Fruit fly (Drosophila melanogaster) whole organism, embryonic: ENCODE results near the gene CG34049.

ENCODE experiments used
- Atf3 ChIP-seq: fragments of 200-800 bp; sonication (Bioruptor generic); optimal IDR thresholded peaks from 3 replicates; lab custom pipeline; 2016; ENCODE audit warnings: missing biosample characterization, missing genetic modification characterization
- B-H1 ChIP-seq: fragments of 200-800 bp; sonication (Bioruptor generic); IDR thresholded peaks from 3 replicates; pipeline ENCODE4 v1.3.6; 2022; ENCODE audit warnings: missing biosample characterization, missing genetic modification characterization
- Bdp1 ChIP-seq: fragments of 200-800 bp; sonication (Bioruptor generic); optimal IDR thresholded peaks from 3 replicates; lab custom pipeline; 2016; ENCODE audit warnings: missing biosample characterization, missing genetic modification characterization
- CG10267 ChIP-seq: fragments of 200-800 bp; sonication (Bioruptor generic); optimal IDR thresholded peaks from 2 replicates; lab custom pipeline; 2018; ENCODE audit warnings: missing biosample characterization, mild to moderate bottlenecking, missing genetic modification characterization, moderate library complexity
- CG11560 ChIP-seq: fragments of 200-800 bp; sonication (Bioruptor generic); IDR thresholded peaks from 3 replicates; pipeline ENCODE4 v1.3.6; 2022; ENCODE audit warnings: missing biosample characterization, missing genetic modification characterization
- CG12236 ChIP-seq: fragments of 200-800 bp; sonication (Bioruptor generic); optimal IDR thresholded peaks from 2 replicates; lab custom pipeline; 2016; ENCODE audit warnings: missing biosample characterization, missing genetic modification characterization
- CG12744 ChIP-seq: fragments of 200-800 bp; sonication (Bioruptor generic); optimal IDR thresholded peaks from 2 replicates; lab custom pipeline; 2016; ENCODE audit warnings: missing biosample characterization, missing genetic modification characterization
- CG12942 ChIP-seq: fragments of 200-800 bp; sonication (Bioruptor generic); optimal IDR thresholded peaks from 3 replicates; lab custom pipeline; 2016; ENCODE audit warnings: missing biosample characterization, missing genetic modification characterization
- CG15696 ChIP-seq: fragments of 200-800 bp; sonication (Bioruptor generic); optimal IDR thresholded peaks from 2 replicates; lab custom pipeline; 2019; ENCODE audit warnings: missing biosample characterization, mild to moderate bottlenecking, missing genetic modification characterization, moderate library complexity
- CG17186 ChIP-seq: fragments of 200-800 bp; sonication (Bioruptor generic); optimal IDR thresholded peaks from 3 replicates; lab custom pipeline; 2017; ENCODE audit warnings: missing biosample characterization, missing genetic modification reagents, missing genetic modification characterization
- CG17568 ChIP-seq: fragments of 200-800 bp; sonication (Bioruptor generic); optimal IDR thresholded peaks from 2 replicates; lab custom pipeline; 2018; ENCODE audit warnings: missing biosample characterization, mild to moderate bottlenecking, missing genetic modification characterization, moderate library complexity
- CG2116 ChIP-seq: fragments of 200-800 bp; sonication (Bioruptor generic); optimal IDR thresholded peaks from 3 replicates; lab custom pipeline; 2018; ENCODE audit warnings: missing biosample characterization, mild to moderate bottlenecking, missing genetic modification characterization
- CG2875 ChIP-seq: fragments of 200-800 bp; sonication (Bioruptor generic); optimal IDR thresholded peaks from 2 replicates; lab custom pipeline; 2017; ENCODE audit warnings: missing biosample characterization, mild to moderate bottlenecking, missing genetic modification characterization, missing genetic modification reagents
- CG31441 ChIP-seq: fragments of 200-800 bp; sonication (Bioruptor generic); IDR thresholded peaks from 2 replicates; pipeline ENCODE4 v1.3.6; 2022; ENCODE audit warnings: missing biosample characterization, missing genetic modification characterization
- CG3838 ChIP-seq: fragments of 200-800 bp; sonication (Bioruptor generic); optimal IDR thresholded peaks from 3 replicates; lab custom pipeline; 2016; ENCODE audit warnings: missing biosample characterization, missing genetic modification characterization
- CG4328 ChIP-seq: fragments of 200-800 bp; sonication (Bioruptor generic); optimal IDR thresholded peaks from 3 replicates; lab custom pipeline; 2017; ENCODE audit warnings: missing biosample characterization, missing genetic modification reagents, missing genetic modification characterization
- CG4424 ChIP-seq: fragments of 200-800 bp; sonication (Bioruptor generic); optimal IDR thresholded peaks from 3 replicates; lab custom pipeline; 2016; ENCODE audit warnings: missing biosample characterization, missing genetic modification characterization
- CG5953 ChIP-seq: fragments of 200-800 bp; sonication (Bioruptor generic); IDR thresholded peaks from 2 replicates; pipeline ENCODE4 v1.3.6; 2022; ENCODE audit warnings: missing biosample characterization, missing genetic modification characterization
- CG6683 ChIP-seq: fragments of 200-800 bp; sonication (Bioruptor generic); optimal IDR thresholded peaks from 2 replicates; lab custom pipeline; 2017; ENCODE audit warnings: missing biosample characterization, mild to moderate bottlenecking, missing genetic modification characterization, missing genetic modification reagents
- CG6791 ChIP-seq: fragments of 200-800 bp; sonication (Bioruptor generic); IDR thresholded peaks from 3 replicates; pipeline ENCODE4 v1.3.6; 2022; ENCODE audit warnings: missing biosample characterization, missing genetic modification characterization; ENCODE audit not compliant: partially characterized antibody
- CG8359 ChIP-seq: fragments of 200-800 bp; sonication (Bioruptor generic); optimal IDR thresholded peaks from 2 replicates; lab custom pipeline; 2017; ENCODE audit warnings: missing biosample characterization, mild to moderate bottlenecking, missing genetic modification characterization, borderline replicate concordance
- CG8478 ChIP-seq: fragments of >200 bp; optimal IDR thresholded peaks from 2 replicates; lab custom pipeline; 2018
- CG9609 ChIP-seq: fragments of 200-800 bp; sonication (Bioruptor generic); optimal IDR thresholded peaks from 3 replicates; lab custom pipeline; 2016; ENCODE audit warnings: missing biosample characterization, missing genetic modification characterization
- CG9876 ChIP-seq: fragments of 200-800 bp; sonication (Bioruptor generic); optimal IDR thresholded peaks from 2 replicates; lab custom pipeline; 2016; ENCODE audit warnings: missing biosample characterization, missing genetic modification characterization
- Dll ChIP-seq: fragments of 200-800 bp; sonication (Bioruptor generic); IDR thresholded peaks from 4 replicates; pipeline ENCODE4 v1.3.6; 2022; ENCODE audit warnings: missing biosample characterization, missing genetic modification characterization; ENCODE audit not compliant: partially characterized antibody
- Eip74EF ChIP-seq, 2 experiments: fragments of 200-800 bp in 1 of 2; fragments of >200 bp in 1 of 2; sonication (Bioruptor generic) in 1 of 2; optimal IDR thresholded peaks; 2 replicates each; lab custom pipeline; 2017 to 2019; ENCODE audit warnings: missing biosample characterization in 2 of 2, missing genetic modification characterization in 2 of 2, mild to moderate bottlenecking in 1 of 2, moderate library complexity in 1 of 2
- Fer2 ChIP-seq: fragments of 200-800 bp; sonication (Bioruptor generic); optimal IDR thresholded peaks from 2 replicates; lab custom pipeline; 2018; ENCODE audit warnings: missing biosample characterization, mild to moderate bottlenecking, missing genetic modification characterization, moderate library complexity
- Fer3 ChIP-seq: fragments of 200-800 bp; sonication (Bioruptor generic); optimal IDR thresholded peaks from 2 replicates; lab custom pipeline; 2018; ENCODE audit warnings: missing biosample characterization, mild to moderate bottlenecking, missing genetic modification characterization, moderate library complexity
- Gug ChIP-seq: fragments of 200-800 bp; sonication (Bioruptor generic); IDR thresholded peaks from 4 replicates; pipeline ENCODE4 v1.3.6; 2022; ENCODE audit warnings: missing biosample characterization, missing genetic modification characterization
- HHEX ChIP-seq: fragments of 200-800 bp; sonication (Bioruptor generic); optimal IDR thresholded peaks from 3 replicates; lab custom pipeline; 2017; ENCODE audit warnings: missing biosample characterization, mild to moderate bottlenecking, missing genetic modification characterization, missing genetic modification reagents
- HmgD ChIP-seq: fragments of 200-800 bp; sonication (Bioruptor generic); optimal IDR thresholded peaks from 3 replicates; lab custom pipeline; 2016; ENCODE audit warnings: missing biosample characterization, missing genetic modification characterization
- HmgZ ChIP-seq: fragments of 200-800 bp; sonication (Bioruptor generic); optimal IDR thresholded peaks from 2 replicates; lab custom pipeline; 2018; ENCODE audit warnings: missing biosample characterization, mild to moderate bottlenecking, missing genetic modification characterization
- Med ChIP-seq: fragments of 200-800 bp; sonication (Bioruptor generic); peaks from one replicate; lab custom pipeline; 2016; ENCODE audit warnings: missing biosample characterization, missing genetic modification characterization, mild to moderate bottlenecking, inconsistent platforms, moderate library complexity
- Six4 ChIP-seq: fragments of 200-800 bp; sonication (Bioruptor generic); optimal IDR thresholded peaks from 2 replicates; lab custom pipeline; 2016; ENCODE audit warnings: missing biosample characterization, missing genetic modification characterization
- ac ChIP-seq: fragments of 200-800 bp; sonication (Bioruptor generic); optimal IDR thresholded peaks from 3 replicates; lab custom pipeline; 2017; ENCODE audit warnings: missing biosample characterization, mild to moderate bottlenecking, missing genetic modification characterization
- disco-r ChIP-seq: fragments of 200-800 bp; sonication (Bioruptor generic); optimal IDR thresholded peaks from 2 replicates; lab custom pipeline; 2016; ENCODE audit warnings: missing biosample characterization, missing genetic modification characterization
- dmrt99B ChIP-seq: fragments of 200-800 bp; sonication (Bioruptor generic); optimal IDR thresholded peaks from 2 replicates; lab custom pipeline; 2018; ENCODE audit warnings: missing biosample characterization, mild to moderate bottlenecking, missing genetic modification characterization, moderate library complexity
- ewg ChIP-seq: fragments of 200-800 bp; sonication (Bioruptor generic); optimal IDR thresholded peaks from 3 replicates; lab custom pipeline; 2017; ENCODE audit warnings: mild to moderate bottlenecking, missing biosample characterization, missing genetic modification reagents, missing genetic modification characterization
- eyg ChIP-seq: fragments of 200-800 bp; sonication (Bioruptor generic); optimal IDR thresholded peaks from 3 replicates; lab custom pipeline; 2016; ENCODE audit warnings: missing biosample characterization, missing genetic modification characterization
- fu2 ChIP-seq: fragments of 200-800 bp; sonication (Bioruptor generic); optimal IDR thresholded peaks from 2 replicates; lab custom pipeline; 2016; ENCODE audit warnings: missing biosample characterization, missing genetic modification characterization
- grn ChIP-seq: fragments of 200-800 bp; sonication (Bioruptor generic); optimal IDR thresholded peaks from 3 replicates; lab custom pipeline; 2017; ENCODE audit warnings: missing biosample characterization, missing genetic modification characterization
- kay ChIP-seq: fragments of 200-800 bp; sonication (Bioruptor generic); optimal IDR thresholded peaks from 2 replicates; lab custom pipeline; 2016; ENCODE audit warnings: missing biosample characterization, missing genetic modification characterization
- lmd ChIP-seq: fragments of 200-800 bp; sonication (Bioruptor generic); IDR thresholded peaks from 2 replicates; pipeline ENCODE4 v1.3.6; 2022; ENCODE audit warnings: missing biosample characterization, missing genetic modification characterization
- pfk ChIP-seq: fragments of 200-800 bp; sonication (Bioruptor generic); optimal IDR thresholded peaks from 2 replicates; lab custom pipeline; 2018; ENCODE audit warnings: missing biosample characterization, mild to moderate bottlenecking, missing genetic modification characterization, moderate library complexity
- salm ChIP-seq: fragments of 200-800 bp; sonication (Bioruptor generic); optimal IDR thresholded peaks from 2 replicates; lab custom pipeline; 2018; ENCODE audit warnings: missing biosample characterization, mild to moderate bottlenecking, missing genetic modification characterization
- shn ChIP-seq: fragments of 200-800 bp; sonication (Bioruptor generic); optimal IDR thresholded peaks from 3 replicates; lab custom pipeline; 2016; ENCODE audit warnings: missing biosample characterization, missing genetic modification characterization
- tap ChIP-seq: fragments of 200-800 bp; optimal IDR thresholded peaks from 3 replicates; lab custom pipeline; 2019; ENCODE audit warnings: missing biosample characterization, mild to moderate bottlenecking, missing genetic modification characterization, moderate library complexity
- ttk ChIP-seq: fragments of 200-800 bp; sonication (Bioruptor generic); IDR thresholded peaks from 2 replicates; pipeline ENCODE4 v2.1.2; 2022; ENCODE audit warnings: missing biosample characterization, missing genetic modification characterization
- twi ChIP-seq: fragments of 200-800 bp; optimal IDR thresholded peaks from 2 replicates; lab custom pipeline; 2019; ENCODE audit warnings: missing biosample characterization, mild to moderate bottlenecking, missing genetic modification characterization, moderate library complexity
- zen2 ChIP-seq: fragments of 200-800 bp; sonication (Bioruptor generic); IDR thresholded peaks from 3 replicates; pipeline ENCODE4 v1.3.6; 2022; ENCODE audit warnings: missing biosample characterization, missing genetic modification characterization; ENCODE audit not compliant: partially characterized antibody
- zf30C ChIP-seq: fragments of 200-800 bp; sonication (Bioruptor generic); optimal IDR thresholded peaks from 3 replicates; lab custom pipeline; 2018; ENCODE audit warnings: missing biosample characterization, mild to moderate bottlenecking, missing genetic modification characterization

CG34049 gene

DNA sequence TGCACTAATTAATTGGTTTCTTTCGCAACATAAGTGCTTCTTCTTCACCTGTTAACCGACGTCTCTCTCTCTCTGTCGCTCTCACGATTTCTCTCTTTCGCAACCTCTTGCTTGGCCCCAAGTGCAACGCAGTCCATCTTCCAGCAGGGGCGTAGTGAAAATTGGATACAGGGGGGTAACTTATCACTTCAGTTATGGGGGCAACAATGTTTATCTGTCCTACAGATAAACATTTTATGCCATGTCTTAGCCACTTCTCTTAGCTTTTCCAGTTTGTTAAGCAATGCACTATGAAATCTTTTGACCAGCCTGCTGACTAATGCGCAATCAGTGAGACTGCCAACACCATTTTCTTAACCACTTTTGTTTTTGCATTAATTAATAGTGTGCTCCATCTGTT, 37.8 kb downstream of the CG34049 start (continued):
- TF ChIP-seq zf30C (GFP tag; lab: Kevin White, UChicago) (no peak), shn (GFP tag; lab: Kevin White, UChicago) (peak; percentile 34), zen2 (GFP tag; lab: Robert Waterston, UW) (no peak), eyg (GFP tag; lab: Kevin White, UChicago) (no peak), CG4424 (GFP tag; lab: Kevin White, UChicago) (peak; percentile 34), B-H1 (peak; percentile 35; the same call in 1 of the 3 replicates), CG6791 (GFP tag; lab: Robert Waterston, UW) (no peak), CG6683 (GFP tag; lab: Kevin White, UChicago) (no peak), Dll (no peak), CG31441 (GFP tag; lab: Robert Waterston, UW) (peak; percentile 44; the same call in 1 of the 2 replicates), ewg (GFP tag; lab: Kevin White, UChicago) (no peak), Fer3 (tag; lab: Kevin White, UChicago) (no peak), Eip74EF (GFP tag; optimal IDR thresholded peaks at IDR 0.05; lab: Kevin White, UChicago) (no peak), fu2 (GFP tag; lab: Kevin White, UChicago) (no peak), CG12942 (GFP tag; lab: Kevin White, UChicago) (peak; percentile 37), CG8359 (no peak), Gug (GFP tag; lab: Robert Waterston, UW) (peak; percentile 42; the same call in 2 of the 4 replicates), CG8478 (no peak), kay (GFP tag; lab: Kevin White, UChicago) (no peak), CG9876 (peak; percentile 23), salm (no peak), CG2116 (GFP tag; lab: Kevin White, UChicago) (peak; percentile 21), CG11560 (tag; lab: Robert Waterston, UW) (no peak), CG5953 (GFP tag; lab: Robert Waterston, UW) (peak; percentile 53), CG17186 (GFP tag; lab: Kevin White, UChicago) (no peak), dmrt99B (tag; lab: Kevin White, UChicago) (peak; percentile 72), CG4328 (GFP tag; lab: Kevin White, UChicago) (peak; percentile 30), disco-r (GFP tag; lab: Kevin White, UChicago) (no peak), CG10267 (tag; lab: Kevin White, UChicago) (peak; percentile 9), pfk (GFP tag; lab: Kevin White, UChicago) (no peak), ttk (GFP tag; lab: Robert Waterston, UW) (peak; percentile 31; the same call in 1 of the 2 replicates), CG12744 (GFP tag; lab: Kevin White, UChicago) (no peak), HmgD (no peak), CG12236 (GFP tag; lab: Kevin White, UChicago) (no peak), CG15696 (tag; lab: Kevin White, UChicago) (no peak), twi (no peak), CG9609 (GFP tag; lab: Kevin White, UChicago) (no peak), tap (peak; percentile 64), Fer2 (tag; lab: Kevin White, UChicago) (no peak), grn (no peak), CG2875 (GFP tag; lab: Kevin White, UChicago) (peak; percentile 54), Bdp1 (GFP tag; lab: Kevin White, UChicago) (no peak), CG17568 (peak; percentile 19), CG3838 (no peak), HmgZ (tag; lab: Kevin White, UChicago) (no peak), Med (GFP tag; lab: Kevin White, UChicago) (peak; percentile 84), ac (GFP tag; lab: Kevin White, UChicago) (no peak), HHEX (GFP tag; lab: Kevin White, UChicago) (peak; percentile 5), lmd (GFP tag; lab: Robert Waterston, UW) (peak; percentile 29; the same call in 1 of the 2 replicates), Atf3 (GFP tag; lab: Kevin White, UChicago) (no peak), Six4 (GFP tag; lab: Kevin White, UChicago) (peak; percentile 27)
